Fruit fly (Drosophila melanogaster) whole organism, pupa: ENCODE results near the gene Snapin.
A peak's percentile ranks its signal among the peaks of the same experiment; 100 is the strongest.

ENCODE experiments used
- CG10348 ChIP-seq: fragments of 200-800 bp; sonication (Bioruptor generic); IDR thresholded peaks from 2 replicates; pipeline ENCODE4 v1.3.6; 2022; ENCODE audit warnings: missing biosample characterization, missing genetic modification characterization
- CG12605 ChIP-seq: fragments of 200-800 bp; sonication (Bioruptor generic); IDR thresholded peaks from 2 replicates; pipeline ENCODE4 v1.3.6; 2022; ENCODE audit warnings: missing biosample characterization, missing genetic modification characterization
- CG13204 ChIP-seq: fragments of 200-800 bp; sonication (Bioruptor generic); optimal IDR thresholded peaks from 2 replicates; lab custom pipeline; 2018; ENCODE audit warnings: missing biosample characterization, mild to moderate bottlenecking, missing genetic modification characterization, moderate library complexity
- CG14655 ChIP-seq: fragments of 200-800 bp; sonication (Bioruptor generic); optimal IDR thresholded peaks from 3 replicates; lab custom pipeline; 2017; ENCODE audit warnings: mild to moderate bottlenecking, missing biosample characterization, missing genetic modification reagents, missing genetic modification characterization
- CG15710 ChIP-seq: fragments of 200-800 bp; sonication (Bioruptor generic); optimal IDR thresholded peaks from 2 replicates; lab custom pipeline; 2018; ENCODE audit warnings: missing biosample characterization, mild to moderate bottlenecking, missing genetic modification characterization, moderate library complexity
- CG17806 ChIP-seq: fragments of 200-800 bp; sonication (Bioruptor generic); optimal IDR thresholded peaks from 2 replicates; lab custom pipeline; 2018; ENCODE audit warnings: missing biosample characterization, mild to moderate bottlenecking, missing genetic modification characterization, moderate library complexity
- CG32121 ChIP-seq: fragments of 200-800 bp; sonication (Bioruptor generic); IDR thresholded peaks from 2 replicates; pipeline ENCODE4 v1.3.6; 2022; ENCODE audit warnings: missing biosample characterization, missing genetic modification characterization
- CG34367 ChIP-seq: fragments of 200-800 bp; sonication (Bioruptor generic); optimal IDR thresholded peaks from 2 replicates; lab custom pipeline; 2018; ENCODE audit warnings: missing biosample characterization, mild to moderate bottlenecking, missing genetic modification characterization
- CG4496 ChIP-seq: fragments of 200-800 bp; sonication (Bioruptor generic); IDR thresholded peaks from 3 replicates; pipeline ENCODE4 v1.3.6; 2022; ENCODE audit warnings: missing biosample characterization, missing genetic modification characterization
- CG8159 ChIP-seq: fragments of 200-800 bp; sonication (Bioruptor generic); optimal IDR thresholded peaks from 3 replicates; lab custom pipeline; 2018; ENCODE audit warnings: missing biosample characterization, mild to moderate bottlenecking, missing genetic modification characterization, moderate library complexity
- CG8301 ChIP-seq: fragments of 200-800 bp; sonication (Bioruptor generic); optimal IDR thresholded peaks from 2 replicates; lab custom pipeline; 2018; ENCODE audit warnings: missing biosample characterization, mild to moderate bottlenecking, missing genetic modification characterization
- CG9948 ChIP-seq: fragments of 200-800 bp; sonication (Bioruptor generic); optimal IDR thresholded peaks from 2 replicates; lab custom pipeline; 2018; ENCODE audit warnings: missing biosample characterization, mild to moderate bottlenecking, missing genetic modification characterization, moderate library complexity
- D1 ChIP-seq: fragments of 200-800 bp; sonication (Bioruptor generic); optimal IDR thresholded peaks from 2 replicates; lab custom pipeline; 2018; ENCODE audit warnings: missing biosample characterization, mild to moderate bottlenecking, missing genetic modification characterization, moderate library complexity
- EcR ChIP-seq: fragments of 200-800 bp; sonication (Bioruptor generic); optimal IDR thresholded peaks from 3 replicates; lab custom pipeline; 2019; ENCODE audit warnings: missing biosample characterization, missing genetic modification characterization, mild to moderate bottlenecking, moderate library complexity, missing genetic modification reagents
- Ets98B ChIP-seq: fragments of 200-800 bp; sonication (Bioruptor generic); IDR thresholded peaks from 2 replicates; pipeline ENCODE4 v1.3.6; 2022; ENCODE audit warnings: missing biosample characterization, missing genetic modification characterization
- Pif1A ChIP-seq: fragments of 200-800 bp; sonication (Bioruptor generic); optimal IDR thresholded peaks from 3 replicates; lab custom pipeline; 2016; ENCODE audit warnings: missing biosample characterization, missing genetic modification characterization
- Pif1B ChIP-seq: fragments of 200-800 bp; sonication (Bioruptor generic); optimal IDR thresholded peaks from 3 replicates; lab custom pipeline; 2016; ENCODE audit warnings: missing biosample characterization, missing genetic modification characterization
- Snoo ChIP-seq: fragments of 200-800 bp; sonication (Bioruptor generic); optimal IDR thresholded peaks from 3 replicates; lab custom pipeline; 2017; ENCODE audit warnings: missing biosample characterization, mild to moderate bottlenecking, missing genetic modification characterization, inconsistent platforms
- fd96Ca ChIP-seq: fragments of 200-800 bp; sonication (Bioruptor generic); IDR thresholded peaks from 3 replicates; pipeline ENCODE4 v1.3.6; 2022; ENCODE audit warnings: missing biosample characterization, missing genetic modification characterization
- gl ChIP-seq: fragments of 200-800 bp; sonication (Bioruptor generic); optimal IDR thresholded peaks from 2 replicates; lab custom pipeline; 2018; ENCODE audit warnings: missing biosample characterization, mild to moderate bottlenecking, missing genetic modification characterization
- rn ChIP-seq: fragments of 200-800 bp; sonication (Bioruptor generic); IDR thresholded peaks from 2 replicates; pipeline ENCODE4 v1.3.6; 2022; ENCODE audit warnings: missing biosample characterization, missing genetic modification characterization

The Snapin gene

DNA sequence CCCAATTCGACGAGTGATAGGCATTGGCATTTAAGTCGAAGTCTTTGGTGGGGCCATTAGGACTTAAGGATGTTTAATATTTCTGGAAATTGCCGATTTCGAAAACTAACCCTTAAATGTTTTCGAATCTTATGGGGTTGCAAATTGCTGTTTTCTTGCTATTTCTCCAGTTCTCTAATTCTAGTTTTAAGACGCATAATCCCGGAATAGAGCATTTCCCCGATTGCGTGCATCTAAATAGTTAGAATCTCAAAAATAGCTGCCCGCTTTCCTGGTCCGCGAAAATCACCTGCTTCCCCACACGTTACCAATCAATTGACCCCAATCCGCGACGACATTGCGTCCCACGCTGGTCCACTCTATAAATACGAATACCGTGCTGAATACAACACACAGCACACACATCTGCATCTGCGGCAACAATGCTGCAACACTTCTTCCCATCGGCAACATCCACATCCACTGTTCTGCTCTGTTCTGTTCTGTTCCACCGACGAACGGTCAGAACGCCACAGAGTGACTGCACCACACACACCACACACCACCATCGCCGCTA lies 7.5 kb downstream of the Snapin start, which contains the start of gene Bacc:
Gene Bacc, plus strand, starts transcription at position 542 of the 556 bp plus-strand sequence.
- TF ChIP-seq CG13204 (GFP tag; lab: Kevin White, UChicago), result peak; percentile 90
- TF ChIP-seq EcR, result no peak
- TF ChIP-seq CG17806 (tag; lab: Kevin White, UChicago), result peak; percentile 95
- TF ChIP-seq Ets98B, result no peak
- TF ChIP-seq Snoo (tag; lab: Kevin White, UChicago), result peak; percentile 97
- peak; percentile 99 for TF ChIP-seq CG8301
- peak; percentile 99 for TF ChIP-seq Pif1A (GFP tag; lab: Kevin White, UChicago)
- TF ChIP-seq CG12605, result no peak
- no peak for TF ChIP-seq fd96Ca (GFP tag; lab: Robert Waterston, UW)
- TF ChIP-seq rn, result no peak
- peak; percentile 98 for TF ChIP-seq CG15710
- peak; percentile 96 for TF ChIP-seq CG34367 (tag; lab: Kevin White, UChicago)
- no peak for TF ChIP-seq CG32121 (GFP tag; lab: Robert Waterston, UW)
- peak; percentile 98 for TF ChIP-seq CG9948
- peak; percentile 98 for TF ChIP-seq Pif1B (GFP tag; lab: Kevin White, UChicago)
- TF ChIP-seq CG4496 (GFP tag; lab: Robert Waterston, UW), result no peak
- TF ChIP-seq CG8159, result peak; percentile 100
- TF ChIP-seq D1, result peak; percentile 98
- TF ChIP-seq CG14655, result peak; percentile 99
- peak; percentile 90 for TF ChIP-seq gl (tag; lab: Kevin White, UChicago)
- TF ChIP-seq CG10348 (GFP tag; lab: Robert Waterston, UW), result no peak

DNA sequence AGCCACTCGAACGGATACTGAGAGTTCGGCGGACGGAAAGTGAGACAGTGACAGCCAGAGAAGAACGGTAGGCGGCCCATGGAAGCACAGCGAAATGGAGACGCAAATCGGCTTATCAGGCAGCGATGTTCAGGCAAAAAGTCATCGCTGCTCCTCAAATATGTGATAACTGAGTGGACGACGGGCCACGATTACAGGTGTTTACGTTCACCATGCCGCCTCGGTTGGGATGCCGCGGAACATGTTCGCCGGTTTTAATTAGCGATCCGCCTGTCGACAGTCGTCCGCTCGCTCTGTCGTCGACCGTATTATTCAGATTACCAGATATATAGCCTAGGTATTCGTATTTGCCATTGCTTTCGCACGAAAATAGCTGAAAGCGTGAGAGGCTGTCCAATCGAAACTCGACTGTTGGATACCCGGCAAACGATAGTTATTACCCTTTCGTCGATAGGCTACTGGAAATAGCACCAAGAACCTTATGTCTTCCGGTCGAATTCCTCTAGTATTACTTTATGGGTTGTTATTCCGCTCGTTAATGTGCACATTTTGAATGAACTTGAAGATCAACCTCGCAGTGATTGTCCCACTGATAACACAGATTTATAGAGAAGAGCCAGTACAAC lies 8.3 kb downstream of the Snapin start:
- no peak for TF ChIP-seq CG14655
- peak; percentile 52 for TF ChIP-seq EcR
- no peak for TF ChIP-seq CG10348 (GFP tag; lab: Robert Waterston, UW)
- peak; percentile 87 for TF ChIP-seq CG13204 (GFP tag; lab: Kevin White, UChicago)
- TF ChIP-seq, all 21 proteins: peak for 2

DNA sequence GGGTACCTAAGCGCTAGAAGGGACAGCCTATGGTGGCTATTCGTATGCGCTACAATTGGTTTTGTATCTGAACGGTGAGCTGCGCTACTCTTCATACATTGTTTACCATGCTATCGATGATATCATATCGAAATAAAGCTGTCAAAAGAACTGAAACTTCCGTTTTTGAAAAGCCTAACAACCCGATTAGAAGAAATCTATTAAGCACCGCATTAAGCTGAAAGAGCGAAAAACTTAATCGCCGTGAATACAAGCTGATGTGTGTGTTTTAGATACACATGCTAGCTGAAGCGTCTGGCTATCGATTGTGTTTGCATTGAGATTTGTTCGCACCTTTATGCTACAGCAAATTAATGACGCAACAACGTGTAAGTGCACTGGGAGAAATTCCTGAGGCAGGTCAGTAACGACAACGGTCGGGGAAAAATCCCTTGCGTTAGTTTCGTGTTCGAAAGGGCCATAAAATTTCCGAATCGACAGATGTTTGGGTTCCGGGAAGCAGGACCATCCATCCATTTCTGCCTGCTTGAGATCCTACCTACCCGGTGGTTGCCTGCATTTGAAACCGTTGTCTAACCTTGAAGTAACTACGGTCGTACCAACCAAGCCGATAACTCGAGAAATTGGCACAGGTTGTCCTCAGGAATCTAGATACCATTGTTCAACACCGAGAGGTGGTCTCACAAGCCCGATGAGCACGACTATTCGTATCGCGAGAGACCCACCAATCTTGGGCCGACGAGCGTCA lies 9.0 kb downstream of the Snapin start:
- TF ChIP-seq gl (tag; lab: Kevin White, UChicago), result no peak
- TF ChIP-seq Pif1B (GFP tag; lab: Kevin White, UChicago), result peak; percentile 41
- no peak for TF ChIP-seq rn
- no peak for TF ChIP-seq D1
- TF ChIP-seq CG15710, result peak; percentile 22
- peak; percentile 41 for TF ChIP-seq CG8159
- TF ChIP-seq CG13204 (GFP tag; lab: Kevin White, UChicago), result no peak
- no peak for TF ChIP-seq CG10348 (GFP tag; lab: Robert Waterston, UW)
- TF ChIP-seq CG17806 (tag; lab: Kevin White, UChicago), result peak; percentile 49
- TF ChIP-seq CG32121 (GFP tag; lab: Robert Waterston, UW), result no peak
- no peak for TF ChIP-seq fd96Ca (GFP tag; lab: Robert Waterston, UW)
- TF ChIP-seq Pif1A (GFP tag; lab: Kevin White, UChicago), result peak; percentile 47
- TF ChIP-seq CG12605, result no peak
- TF ChIP-seq CG9948, result peak; percentile 67
- TF ChIP-seq Snoo (tag; lab: Kevin White, UChicago), result peak; percentile 19
- TF ChIP-seq CG14655, result peak; percentile 88
- TF ChIP-seq CG34367 (tag; lab: Kevin White, UChicago), result peak; percentile 7
- TF ChIP-seq EcR, result no peak
- TF ChIP-seq CG8301, result peak; percentile 86
- TF ChIP-seq Ets98B, result no peak

DNA sequence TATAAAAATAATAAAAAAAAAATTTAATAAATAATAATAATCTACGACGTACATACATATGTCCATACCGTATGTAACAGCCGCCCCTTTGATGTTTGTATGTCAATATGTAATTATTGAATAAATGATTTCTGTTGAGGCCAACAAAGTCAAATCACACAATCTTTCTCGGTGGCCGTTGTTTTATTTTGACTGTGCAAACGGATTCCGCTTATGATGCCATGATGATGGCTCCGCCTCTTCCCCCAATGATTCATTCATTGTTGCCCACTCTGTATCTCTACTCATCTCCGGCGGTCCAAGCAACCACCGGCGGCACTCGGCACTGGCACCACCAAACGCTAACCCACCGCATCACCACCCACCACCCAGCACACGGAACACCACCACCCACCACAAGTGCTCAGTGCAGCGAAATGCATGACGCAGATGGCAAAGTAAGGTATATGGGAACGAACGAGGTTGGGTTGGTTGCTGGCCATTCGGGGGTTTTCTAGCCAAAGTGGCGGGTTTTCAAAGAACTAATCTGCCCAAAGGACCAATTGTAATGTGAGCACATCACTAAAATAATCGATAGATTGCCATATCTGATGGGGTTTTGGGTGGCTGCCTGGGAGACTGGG lies 10.2 kb downstream of the Snapin start:
- TF ChIP-seq EcR (no peak), CG13204 (GFP tag; lab: Kevin White, UChicago) (peak; percentile 57)

DNA sequence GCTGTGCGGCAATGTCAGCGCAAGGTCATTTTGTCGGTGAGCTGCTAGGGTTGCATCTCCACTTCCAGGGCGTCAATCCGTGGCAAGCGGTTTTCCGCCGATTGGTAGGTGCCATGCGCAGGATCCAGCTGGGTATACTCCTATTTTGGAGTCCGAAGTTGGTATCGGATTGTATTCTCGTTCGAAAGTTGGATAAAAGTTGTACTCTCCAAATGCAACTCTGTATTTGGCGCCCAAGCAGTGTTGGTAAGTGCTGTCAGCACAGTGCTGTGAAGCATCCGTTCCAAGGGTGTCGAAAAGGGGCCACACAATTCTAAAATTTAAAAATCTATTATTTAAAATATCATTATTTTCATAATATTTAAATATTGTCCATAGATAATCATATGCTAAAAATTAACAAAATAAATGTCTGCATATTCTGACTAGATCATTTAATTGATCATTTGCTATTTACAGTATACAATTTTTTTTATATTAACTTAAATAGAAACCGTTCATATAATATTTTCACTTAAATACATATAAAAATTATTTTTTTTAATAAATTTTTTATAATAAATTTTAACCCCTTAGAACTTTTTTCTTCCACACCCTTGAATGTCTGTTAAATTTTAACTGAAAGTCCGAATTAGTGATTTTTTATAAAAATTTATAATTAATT lies 10.9 kb downstream of the Snapin start:
- TF ChIP-seq D1 (no peak), Snoo (tag; lab: Kevin White, UChicago) (peak; percentile 85), Pif1B (GFP tag; lab: Kevin White, UChicago) (no peak), CG32121 (GFP tag; lab: Robert Waterston, UW) (peak; percentile 76; the same call in 1 of the 2 replicates), CG15710 (peak; percentile 88), Ets98B (peak; percentile 81), CG8159 (peak; percentile 91), gl (tag; lab: Kevin White, UChicago) (peak; percentile 52), CG10348 (GFP tag; lab: Robert Waterston, UW) (0 out of 2 replicates have a peak, but pooled peaks have one; percentile 13), CG17806 (tag; lab: Kevin White, UChicago) (peak; percentile 75), CG13204 (GFP tag; lab: Kevin White, UChicago) (no peak), CG4496 (GFP tag; lab: Robert Waterston, UW) (peak; percentile 87), CG8301 (peak; percentile 63), CG14655 (no peak), CG12605 (peak; percentile 56), rn (peak; percentile 58), EcR (peak; percentile 56), fd96Ca (GFP tag; lab: Robert Waterston, UW) (peak; percentile 87), Pif1A (GFP tag; lab: Kevin White, UChicago) (no peak), CG9948 (peak; percentile 82), CG34367 (tag; lab: Kevin White, UChicago) (peak; percentile 64)
